Worm (Caenorhabditis elegans): Measurements from ENCODE around the gene elpc-2.

elpc-2 gene

DNA sequence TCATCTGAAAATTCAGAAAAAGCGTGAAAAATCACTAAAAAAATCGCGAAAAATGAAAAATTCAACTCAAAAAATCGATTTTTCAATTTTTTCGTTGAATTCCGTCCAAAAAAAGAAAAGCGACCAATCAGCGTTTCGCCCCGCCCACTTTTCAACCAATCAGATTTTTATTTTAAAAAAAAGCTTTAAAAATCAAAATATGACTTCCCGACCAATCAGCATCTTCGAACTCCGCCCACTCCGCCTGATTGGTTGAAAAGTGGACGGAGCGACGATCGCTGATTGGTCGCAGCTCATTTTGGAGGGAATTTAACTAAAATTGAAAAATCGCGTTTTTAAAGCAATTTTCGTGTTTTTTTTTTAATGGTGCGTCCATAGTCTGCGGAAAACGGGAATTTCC is 28.9 kb downstream of the elpc-2 start:
- TF ChIP-seq vab-15 (tag; optimal IDR thresholded peaks at IDR 0.05): no peak
- TF ChIP-seq fos-1 (tag; optimal IDR thresholded peaks at IDR 0.05): no peak
- no peak for TF ChIP-seq lsy-2 (tag; optimal IDR thresholded peaks at IDR 0.05)
- TF ChIP-seq tbx-2 (tag; optimal IDR thresholded peaks at IDR 0.05): no peak
- TF ChIP-seq C34B4.2 (tag; optimal IDR thresholded peaks at IDR 0.05): no peak
- no peak for TF ChIP-seq pag-3 (tag; optimal IDR thresholded peaks at IDR 0.05; ENCODE audit: borderline replicate concordance, insufficient read depth)

DNA sequence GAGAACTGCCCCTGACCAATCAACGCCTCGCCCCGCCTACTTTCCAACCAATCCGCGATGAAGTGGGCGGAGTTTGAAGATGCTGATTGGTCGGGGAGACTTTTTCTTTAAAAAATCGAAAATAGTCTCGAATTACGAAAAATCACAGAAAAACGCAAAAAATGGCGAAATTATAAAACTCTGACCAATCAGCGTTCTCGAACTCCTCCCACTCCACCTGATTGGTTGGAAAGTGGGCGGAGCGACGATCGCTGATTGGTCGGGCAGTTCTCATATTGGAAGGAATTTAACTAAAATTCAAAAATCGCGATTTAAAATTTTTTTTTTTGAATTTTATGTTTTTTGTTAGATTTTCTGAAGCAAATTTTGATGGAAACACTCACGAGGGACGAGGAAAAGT is 29.8 kb downstream of the elpc-2 start:
- no peak for TF ChIP-seq ceh-88 (GFP tag; IDR thresholded peaks at IDR 0.05)
- no peak for TF ChIP-seq unc-98 (GFP tag; IDR thresholded peaks at IDR 0.05)
- no peak for TF ChIP-seq aha-1 (tag; optimal IDR thresholded peaks at IDR 0.05)
- TF ChIP-seq ama-1 (optimal IDR thresholded peaks at IDR 0.05): no peak
- TF ChIP-seq egl-27 (tag; optimal IDR thresholded peaks at IDR 0.05): no peak
- no peak for TF ChIP-seq tbx-2 (tag; optimal IDR thresholded peaks at IDR 0.05)
- TF ChIP-seq sptf-1 (tag; optimal IDR thresholded peaks at IDR 0.05): no peak
- TF ChIP-seq lin-39 (tag; optimal IDR thresholded peaks at IDR 0.05): no peak
- TF ChIP-seq elt-2 (tag; optimal IDR thresholded peaks at IDR 0.05): no peak
- no peak for TF ChIP-seq efl-3 (GFP tag; optimal IDR thresholded peaks at IDR 0.05)
- TF ChIP-seq lin-13 (GFP tag; optimal IDR thresholded peaks at IDR 0.05): no peak
- TF ChIP-seq nhr-77 (tag; optimal IDR thresholded peaks at IDR 0.05): no peak
- TF ChIP-seq ztf-11 (tag; optimal IDR thresholded peaks at IDR 0.05): no peak
- TF ChIP-seq pax-3 (tag; optimal IDR thresholded peaks at IDR 0.05): no peak
- no peak for TF ChIP-seq Y116A8C.19 (tag; optimal IDR thresholded peaks at IDR 0.05; ENCODE audit: borderline replicate concordance)
- no peak for TF ChIP-seq unc-130 (tag; optimal IDR thresholded peaks at IDR 0.05)
- no peak for TF ChIP-seq lsy-2 (tag; optimal IDR thresholded peaks at IDR 0.05)
- no peak for TF ChIP-seq ets-5 (GFP tag; IDR thresholded peaks at IDR 0.05)
- TF ChIP-seq ceh-63 (GFP tag; optimal IDR thresholded peaks at IDR 0.05): no peak
- TF ChIP-seq tlp-1 (tag; optimal IDR thresholded peaks at IDR 0.05): no peak

DNA sequence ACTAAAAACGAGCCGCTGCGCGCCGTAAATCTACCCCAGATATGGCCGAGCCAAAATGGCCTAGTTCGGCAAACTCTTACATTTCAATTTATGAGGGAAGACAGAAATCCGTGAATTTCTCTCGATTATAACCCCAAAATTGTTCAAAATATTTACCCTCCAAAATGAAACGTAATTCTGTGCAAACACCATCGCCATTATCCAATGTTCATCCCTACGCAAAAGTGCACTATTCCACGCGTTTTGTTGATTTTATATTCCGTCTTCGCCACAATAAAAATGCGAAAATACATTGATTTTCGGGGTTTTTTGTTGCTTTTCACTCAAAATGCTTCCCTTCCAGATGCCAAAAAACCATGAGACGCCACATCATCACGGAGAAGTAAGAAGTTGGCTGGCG is 37.7 kb downstream of the elpc-2 start, which contains the start of gene hut-1:
Gene hut-1, plus strand, starts transcription at position 344 of the 400 bp plus-strand sequence.
- no peak for TF ChIP-seq lin-39 (tag; optimal IDR thresholded peaks at IDR 0.05)
- no peak for TF ChIP-seq zag-1 (tag; optimal IDR thresholded peaks at IDR 0.05)
- TF ChIP-seq ceh-90 (tag; optimal IDR thresholded peaks at IDR 0.05): no peak
- peak in 1 of 6 experiments; percentile 59 for TF ChIP-seq elt-3 (tag; optimal IDR thresholded peaks at IDR 0.05)
- no peak for TF ChIP-seq hlh-4 (tag; optimal IDR thresholded peaks at IDR 0.05)
- TF ChIP-seq snu-23 (GFP tag; optimal IDR thresholded peaks at IDR 0.05): peak; percentile 72
- no peak for TF ChIP-seq fos-1 (tag; optimal IDR thresholded peaks at IDR 0.05)
- TF ChIP-seq sptf-1 (tag; optimal IDR thresholded peaks at IDR 0.05): no peak
- TF ChIP-seq C04F5.9 (tag; optimal IDR thresholded peaks at IDR 0.05): no peak
- TF ChIP-seq dpl-1 (GFP tag; optimal IDR thresholded peaks at IDR 0.05): peak; percentile 79 to 89 (median 87)
- peak; percentile 29 for TF ChIP-seq mep-1 (tag; optimal IDR thresholded peaks at IDR 0.05)
- TF ChIP-seq C34B4.2 (tag; optimal IDR thresholded peaks at IDR 0.05): no peak
- TF ChIP-seq elt-2 (tag; optimal IDR thresholded peaks at IDR 0.05): no peak
- TF ChIP-seq efl-3 (GFP tag; optimal IDR thresholded peaks at IDR 0.05): no peak
- peak; percentile 82 for TF ChIP-seq xbp-1 (tag; optimal IDR thresholded peaks at IDR 0.05)
- no peak for TF ChIP-seq fkh-4 (tag; optimal IDR thresholded peaks at IDR 0.05; ENCODE audit: borderline replicate concordance)
- no peak for TF ChIP-seq hlh-17 (GFP tag; optimal IDR thresholded peaks at IDR 0.05; ENCODE audit: borderline replicate concordance)
- TF ChIP-seq lsy-2 (tag; optimal IDR thresholded peaks at IDR 0.05): peak; percentile 64 to 80
- no peak for TF ChIP-seq irx-1 (tag; optimal IDR thresholded peaks at IDR 0.05)
- no peak for TF ChIP-seq ceh-88 (GFP tag; IDR thresholded peaks at IDR 0.05)
- no peak for TF ChIP-seq aha-1 (tag; optimal IDR thresholded peaks at IDR 0.05)
- TF ChIP-seq ceh-63 (GFP tag; optimal IDR thresholded peaks at IDR 0.05): no peak
- TF ChIP-seq tbx-2 (tag; optimal IDR thresholded peaks at IDR 0.05): peak; percentile 29
- TF ChIP-seq grh-1 (GFP tag; IDR thresholded peaks at IDR 0.05): no peak
- TF ChIP-seq nhr-11 (tag; optimal IDR thresholded peaks at IDR 0.05): no peak
- no peak for TF ChIP-seq vab-15 (tag; optimal IDR thresholded peaks at IDR 0.05)
- TF ChIP-seq unc-98 (GFP tag; IDR thresholded peaks at IDR 0.05): no peak
- TF ChIP-seq nhr-20 (tag; optimal IDR thresholded peaks at IDR 0.05): peak; percentile 41
- TF ChIP-seq pag-3 (tag; optimal IDR thresholded peaks at IDR 0.05; ENCODE audit: borderline replicate concordance, insufficient read depth): no peak
- peak; percentile 34 for TF ChIP-seq swsn-7 (tag; optimal IDR thresholded peaks at IDR 0.05)
- TF ChIP-seq nhr-71 (tag; optimal IDR thresholded peaks at IDR 0.05): peak; percentile 64
- TF ChIP-seq lin-13 (GFP tag; optimal IDR thresholded peaks at IDR 0.05): no peak
- peak; percentile 60 to 85 for TF ChIP-seq efl-1 (optimal IDR thresholded peaks at IDR 0.05)
- TF ChIP-seq efl-1 (GFP tag; optimal IDR thresholded peaks at IDR 0.05 in 1 of 2): peak; percentile 88 to 98
- peak; percentile 4 for TF ChIP-seq dsc-1 (tag; optimal IDR thresholded peaks at IDR 0.05)
- TF ChIP-seq fkh-8 (tag; optimal IDR thresholded peaks at IDR 0.05): no peak
- no peak for TF ChIP-seq lin-15B (tag; optimal IDR thresholded peaks at IDR 0.05)
- no peak for TF ChIP-seq zip-4 (GFP tag; optimal IDR thresholded peaks at IDR 0.05)
- TF ChIP-seq pax-3 (tag; optimal IDR thresholded peaks at IDR 0.05): no peak

Measured in whole organism, L1 larva.